Worm (Caenorhabditis elegans) whole organism, L4 larva: ENCODE measurements around the gene cwn-2.

Experiments
- aha-1 ChIP-seq: fragments of 150-350 bp; peaks from one replicate; lab custom pipeline; 2014; ENCODE audit warnings: missing biosample characterization, missing genetic modification characterization
- dpl-1 ChIP-seq: fragments of 150-350 bp; optimal IDR thresholded peaks from 2 replicates; lab custom pipeline; 2014; ENCODE audit warnings: missing biosample characterization, missing genetic modification reagents, missing genetic modification characterization
- lin-13 ChIP-seq: fragments of 150-350 bp; optimal IDR thresholded peaks from 2 replicates; lab custom pipeline; 2014; ENCODE audit warnings: missing biosample characterization, missing genetic modification reagents, missing genetic modification characterization
- nhr-10 ChIP-seq: fragments of 150-350 bp; optimal IDR thresholded peaks from 2 replicates; lab custom pipeline; 2014; ENCODE audit warnings: missing biosample characterization, missing genetic modification characterization
- unc-39 ChIP-seq: sonication (generic microtip); optimal IDR thresholded peaks from 2 replicates; lab custom pipeline; 2017; ENCODE audit warnings: missing biosample characterization, missing genetic modification characterization
- unc-62 ChIP-seq, 3 experiments: fragments of 150-350 bp in 1 of 3; sonication (generic microtip); optimal IDR thresholded peaks in 2 of 3; peaks in 1 of 3; 1 replicate in 1 of 3; 2 replicates in 2 of 3; lab custom pipeline; 2014 to 2017; ENCODE audit warnings: missing biosample characterization in 3 of 3, missing genetic modification characterization in 3 of 3, missing genetic modification reagents in 3 of 3, missing genotype in 1 of 3

- TF ChIP-seq dpl-1 (no peak), unc-39 (tag; lab: Kevin White, UChicago) (no peak), lin-13 (GFP tag; lab: Kevin White, UChicago) (no peak), nhr-10 (tag; lab: Kevin White, UChicago) (no peak), aha-1 (tag; lab: Kevin White, UChicago) (peak; percentile 73), unc-62 (GFP tag; optimal IDR thresholded peaks at IDR 0.05 in 1 of 2; lab: Kevin White, UChicago) (no peak), unc-62 (tag; optimal IDR thresholded peaks at IDR 0.05; lab: Kevin White, UChicago) (no peak)
Observed at ce11 chrIV:10042881-10043280, 24.7 kb upstream of the cwn-2 start, which contains the start of gene frk-1.
